Worm (Caenorhabditis elegans) whole organism, mixed stage, embryonic: ENCODE data around the gene zmp-3.

ENCODE experiments used
- elt-3 ChIP-seq: fragments of 150-350 bp; optimal IDR thresholded peaks from 2 replicates; lab custom pipeline; 2014; ENCODE audit warnings: missing biosample characterization, missing genetic modification characterization
- hlh-1 ChIP-seq: fragments of 150-350 bp; optimal IDR thresholded peaks from 2 replicates; lab custom pipeline; 2014; ENCODE audit warnings: missing biosample characterization, missing genetic modification reagents, missing genetic modification characterization

DNA sequence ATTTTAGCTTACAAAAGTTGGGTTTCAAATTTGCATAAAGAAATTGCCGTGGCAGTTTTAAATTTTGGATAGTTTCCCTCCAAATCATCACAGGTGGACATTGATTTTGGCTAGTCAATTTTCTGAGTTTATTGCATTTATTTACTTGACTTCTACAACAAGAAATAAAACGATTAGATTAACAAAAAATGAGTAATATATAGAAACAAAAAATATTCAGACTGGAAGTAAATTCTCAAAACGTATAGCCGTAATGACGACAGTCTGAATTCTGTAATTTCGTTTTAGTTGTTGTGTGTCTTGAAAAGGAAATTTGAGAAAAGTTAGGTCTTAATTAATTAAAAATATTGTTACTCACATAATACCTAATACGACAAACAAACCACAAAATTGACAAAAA is 29.1 kb upstream of the zmp-3 start, which contains the start of gene srw-141:
- no peak for TF ChIP-seq elt-3 (tag; lab: Kevin White, UChicago)
- no peak for TF ChIP-seq hlh-1 (tag; lab: Kevin White, UChicago)
